Fruit fly (Drosophila melanogaster) whole organism, embryonic: Measurements from ENCODE around the gene CG10300.

Experiments used
- CG10209 ChIP-seq: fragments of 200-800 bp; sonication (Bioruptor generic); optimal IDR thresholded peaks from 3 replicates; lab custom pipeline; 2017; ENCODE audit warnings: missing biosample characterization, mild to moderate bottlenecking, missing genetic modification characterization, missing genetic modification reagents
- CG10979 ChIP-seq: fragments of 200-800 bp; sonication (Bioruptor generic); optimal IDR thresholded peaks from 2 replicates; lab custom pipeline; 2018; ENCODE audit warnings: missing biosample characterization, mild to moderate bottlenecking, missing genetic modification characterization, moderate library complexity
- CG12071 ChIP-seq: fragments of 200-800 bp; sonication (Bioruptor generic); optimal IDR thresholded peaks from 3 replicates; lab custom pipeline; 2018; ENCODE audit warnings: missing biosample characterization, mild to moderate bottlenecking, missing genetic modification characterization
- CG12155 ChIP-seq: fragments of 200-800 bp; sonication (Bioruptor generic); optimal IDR thresholded peaks from 3 replicates; lab custom pipeline; 2016; ENCODE audit warnings: missing biosample characterization, missing genetic modification characterization
- CG12744 ChIP-seq: fragments of 200-800 bp; sonication (Bioruptor generic); optimal IDR thresholded peaks from 2 replicates; lab custom pipeline; 2016; ENCODE audit warnings: missing biosample characterization, missing genetic modification characterization
- CG13123 ChIP-seq: fragments of 200-800 bp; sonication (Bioruptor generic); optimal IDR thresholded peaks from 2 replicates; lab custom pipeline; 2016; ENCODE audit warnings: missing biosample characterization, missing genetic modification characterization
- CG13624 ChIP-seq: fragments of 200-800 bp; sonication (Bioruptor generic); optimal IDR thresholded peaks from 2 replicates; lab custom pipeline; 2016; ENCODE audit warnings: missing biosample characterization, missing genetic modification characterization
- CG16815 ChIP-seq: fragments of 200-800 bp; sonication (Bioruptor generic); optimal IDR thresholded peaks from 3 replicates; lab custom pipeline; 2017; ENCODE audit warnings: missing biosample characterization, mild to moderate bottlenecking, missing genetic modification characterization
- CG17186 ChIP-seq: fragments of 200-800 bp; sonication (Bioruptor generic); optimal IDR thresholded peaks from 3 replicates; lab custom pipeline; 2017; ENCODE audit warnings: missing biosample characterization, missing genetic modification reagents, missing genetic modification characterization
- CG17359 ChIP-seq: fragments of 200-800 bp; sonication (Bioruptor generic); optimal IDR thresholded peaks from 3 replicates; lab custom pipeline; 2018; ENCODE audit warnings: missing biosample characterization, mild to moderate bottlenecking, missing genetic modification characterization, moderate library complexity
- CG17912 ChIP-seq: fragments of 200-800 bp; sonication (Bioruptor generic); optimal IDR thresholded peaks from 2 replicates; lab custom pipeline; 2018; ENCODE audit warnings: missing biosample characterization, mild to moderate bottlenecking, missing genetic modification characterization
- CG2889 ChIP-seq: fragments of 200-800 bp; sonication (Bioruptor generic); IDR thresholded peaks from 3 replicates; pipeline ENCODE4 v1.3.6; 2022; ENCODE audit warnings: missing biosample characterization, missing genetic modification characterization
- CG30431 ChIP-seq: fragments of 200-800 bp; sonication (Bioruptor generic); optimal IDR thresholded peaks from 2 replicates; lab custom pipeline; 2017; ENCODE audit warnings: missing biosample characterization, missing genetic modification characterization
- CG32532 ChIP-seq: fragments of 200-800 bp; sonication (Bioruptor generic); IDR thresholded peaks from 2 replicates; pipeline ENCODE4 v1.3.6; 2022; ENCODE audit warnings: missing biosample characterization, missing genetic modification characterization
- CG33557 ChIP-seq: fragments of 200-800 bp; sonication (Bioruptor generic); optimal IDR thresholded peaks from 2 replicates; lab custom pipeline; 2019; ENCODE audit warnings: missing biosample characterization, mild to moderate bottlenecking, missing genetic modification characterization, moderate library complexity
- CG4328 ChIP-seq: fragments of 200-800 bp; sonication (Bioruptor generic); optimal IDR thresholded peaks from 3 replicates; lab custom pipeline; 2017; ENCODE audit warnings: missing biosample characterization, missing genetic modification reagents, missing genetic modification characterization
- CG4360 ChIP-seq: fragments of 200-800 bp; sonication (Bioruptor generic); IDR thresholded peaks from 2 replicates; pipeline ENCODE4 v1.3.6; 2022; ENCODE audit warnings: missing biosample characterization, missing genetic modification characterization
- CG4424 ChIP-seq: fragments of 200-800 bp; sonication (Bioruptor generic); optimal IDR thresholded peaks from 3 replicates; lab custom pipeline; 2016; ENCODE audit warnings: missing biosample characterization, missing genetic modification characterization
- CG5180 ChIP-seq: fragments of 200-800 bp; sonication (Bioruptor generic); optimal IDR thresholded peaks from 3 replicates; lab custom pipeline; 2017; ENCODE audit warnings: missing biosample characterization, missing genetic modification characterization, mild to moderate bottlenecking, moderate library complexity, missing genetic modification reagents
- CG6175 ChIP-seq: fragments of 200-800 bp; sonication (Bioruptor generic); IDR thresholded peaks from 3 replicates; pipeline ENCODE4 v1.3.6; 2022; ENCODE audit warnings: missing biosample characterization, missing genetic modification characterization
- CHES-1-like ChIP-seq: fragments of 200-800 bp; sonication (Bioruptor generic); optimal IDR thresholded peaks from 2 replicates; lab custom pipeline; 2016; ENCODE audit warnings: missing biosample characterization, missing genetic modification characterization
- Fer1 ChIP-seq: fragments of 200-800 bp; sonication (Bioruptor generic); optimal IDR thresholded peaks from 2 replicates; lab custom pipeline; 2017; ENCODE audit warnings: missing biosample characterization, mild to moderate bottlenecking, missing genetic modification characterization
- Gug ChIP-seq: fragments of 200-800 bp; sonication (Bioruptor generic); IDR thresholded peaks from 4 replicates; pipeline ENCODE4 v1.3.6; 2022; ENCODE audit warnings: missing biosample characterization, missing genetic modification characterization
- H15 ChIP-seq: fragments of 200-800 bp; sonication (Bioruptor generic); IDR thresholded peaks from 3 replicates; pipeline ENCODE4 v1.3.6; 2022; ENCODE audit warnings: missing biosample characterization, missing genetic modification characterization
- Hr39 ChIP-seq: fragments of >200 bp; optimal IDR thresholded peaks from 2 replicates; lab custom pipeline; 2017
- NFAT ChIP-seq: fragments of 200-800 bp; sonication (Bioruptor generic); IDR thresholded peaks from 2 replicates; pipeline ENCODE4 v1.3.6; 2022; ENCODE audit warnings: missing biosample characterization, missing genetic modification characterization
- Nf-YA ChIP-seq: fragments of 200-800 bp; sonication (Bioruptor generic); IDR thresholded peaks from 2 replicates; pipeline ENCODE4 v1.3.6; 2022; ENCODE audit warnings: missing biosample characterization, missing genetic modification characterization
- Opbp ChIP-seq: fragments of 200-800 bp; sonication (Bioruptor generic); IDR thresholded peaks from 3 replicates; pipeline ENCODE4 v1.3.6; 2022; ENCODE audit warnings: missing biosample characterization, missing genetic modification characterization; ENCODE audit not compliant: partially characterized antibody
- Side ChIP-seq: fragments of 200-800 bp; sonication (Bioruptor generic); optimal IDR thresholded peaks from 2 replicates; lab custom pipeline; 2016; ENCODE audit warnings: missing biosample characterization, missing genetic modification characterization
- Sox100B ChIP-seq: fragments of 200-800 bp; sonication (Bioruptor generic); optimal IDR thresholded peaks from 3 replicates; lab custom pipeline; 2018; ENCODE audit warnings: missing biosample characterization, mild to moderate bottlenecking, missing genetic modification characterization
- Usf ChIP-seq: fragments of 200-800 bp; sonication (Bioruptor generic); optimal IDR thresholded peaks from 2 replicates; lab custom pipeline; 2017; ENCODE audit warnings: missing genotype, missing biosample characterization, missing genetic modification characterization
- YL-1 ChIP-seq: fragments of 200-800 bp; sonication (Bioruptor generic); optimal IDR thresholded peaks from 3 replicates; lab custom pipeline; 2017; ENCODE audit warnings: missing biosample characterization, mild to moderate bottlenecking, missing genetic modification characterization
- aop ChIP-seq: fragments of 200-800 bp; sonication (Bioruptor generic); IDR thresholded peaks from 2 replicates; pipeline ENCODE4 v1.3.6; 2022; ENCODE audit warnings: missing biosample characterization, missing genetic modification characterization
- bsh ChIP-seq, 2 experiments: fragments of 200-800 bp; sonication (Bioruptor generic); optimal IDR thresholded peaks; 2 replicates each; lab custom pipeline; 2017 to 2018; ENCODE audit warnings: mild to moderate bottlenecking in 2 of 2, missing biosample characterization in 2 of 2, missing genetic modification characterization in 2 of 2, moderate library complexity in 1 of 2
- chm ChIP-seq: fragments of 200-800 bp; sonication (Bioruptor generic); IDR thresholded peaks from 2 replicates; pipeline ENCODE4 v1.3.6; 2022; ENCODE audit warnings: missing biosample characterization, missing genetic modification characterization
- ci ChIP-seq: fragments of 200-800 bp; sonication (Bioruptor generic); IDR thresholded peaks from 3 replicates; pipeline ENCODE4 v1.3.6; 2022; ENCODE audit warnings: missing biosample characterization, missing genetic modification characterization
- exex ChIP-seq: fragments of 200-800 bp; sonication (Bioruptor generic); optimal IDR thresholded peaks from 4 replicates; lab custom pipeline; 2018; ENCODE audit warnings: missing biosample characterization, mild to moderate bottlenecking, missing genetic modification characterization, moderate library complexity
- her ChIP-seq: fragments of 200-800 bp; sonication (Bioruptor generic); optimal IDR thresholded peaks from 2 replicates; lab custom pipeline; 2016; ENCODE audit warnings: missing biosample characterization, missing genetic modification characterization
- hkb ChIP-seq, 2 experiments: fragments of 200-800 bp in 1 of 2; fragments of >200 bp in 1 of 2; sonication (Bioruptor generic) in 1 of 2; IDR thresholded peaks in 1 of 2; optimal IDR thresholded peaks in 1 of 2; 2 replicates each; pipeline versions ENCODE4 v1.3.6 to Lab custom; 2017 to 2022; ENCODE audit warnings: missing biosample characterization in 1 of 2, missing genetic modification characterization in 1 of 2
- inv ChIP-seq: fragments of 200-800 bp; sonication (Bioruptor generic); IDR thresholded peaks from 2 replicates; pipeline ENCODE4 v1.3.6; 2022; ENCODE audit warnings: missing biosample characterization, missing genetic modification characterization; ENCODE audit not compliant: partially characterized antibody
- jing ChIP-seq: fragments of 200-800 bp; sonication (Bioruptor generic); optimal IDR thresholded peaks from 2 replicates; lab custom pipeline; 2018; ENCODE audit warnings: missing biosample characterization, mild to moderate bottlenecking, missing genetic modification characterization
- luna ChIP-seq: fragments of 200-800 bp; sonication (Bioruptor generic); optimal IDR thresholded peaks from 2 replicates; lab custom pipeline; 2016; ENCODE audit warnings: missing biosample characterization, missing genetic modification characterization
- oc ChIP-seq: fragments of 200-800 bp; sonication (Bioruptor generic); optimal IDR thresholded peaks from 2 replicates; lab custom pipeline; 2018; ENCODE audit warnings: missing biosample characterization, mild to moderate bottlenecking, missing genetic modification characterization, moderate library complexity
- otp ChIP-seq: fragments of 200-800 bp; sonication (Bioruptor generic); IDR thresholded peaks from 3 replicates; pipeline ENCODE4, ENCODE4 v1.3.6; 2022; ENCODE audit warnings: missing biosample characterization, missing genetic modification characterization
- ro ChIP-seq: fragments of 200-800 bp; sonication (Bioruptor generic); IDR thresholded peaks from 2 replicates; pipeline ENCODE4 v1.3.6; 2022; ENCODE audit warnings: missing biosample characterization, missing genetic modification characterization
- tap ChIP-seq: fragments of 200-800 bp; optimal IDR thresholded peaks from 3 replicates; lab custom pipeline; 2019; ENCODE audit warnings: missing biosample characterization, mild to moderate bottlenecking, missing genetic modification characterization, moderate library complexity
- tx ChIP-seq: fragments of 200-800 bp; sonication (Bioruptor generic); optimal IDR thresholded peaks from 2 replicates; lab custom pipeline; 2016; ENCODE audit warnings: missing biosample characterization, missing genetic modification characterization
- usp ChIP-seq: fragments of >200 bp; optimal IDR thresholded peaks from 2 replicates; lab custom pipeline; 2017; ENCODE audit warnings: missing biosample characterization, missing genetic modification characterization
- wdn ChIP-seq: fragments of 200-800 bp; sonication (Bioruptor generic); IDR thresholded peaks from 2 replicates; pipeline ENCODE4 v1.3.6; 2022; ENCODE audit warnings: missing biosample characterization, missing genetic modification characterization

Gene CG10300

dm6 chr3R:23757912-23758607 is 46.7 kb downstream of the CG10300 start, which contains the start of the genes PTPMT1 and Hrd3 (continued):
- TF ChIP-seq Side (GFP tag; lab: Kevin White, UChicago) (peak; percentile 96), jing (GFP tag; lab: Kevin White, UChicago) (peak; percentile 93), aop (GFP tag; lab: Robert Waterston, UW) (0 out of 2 replicates have a peak, but pooled peaks have one; percentile 27), CG4360 (peak; percentile 65), ci (peak; percentile 94), Hr39 (lab: Kevin White, UChicago) (no peak), Nf-YA (GFP tag; lab: Robert Waterston, UW) (peak; percentile 83), CG13624 (peak; percentile 98), Usf (GFP tag; lab: Kevin White, UChicago) (peak; percentile 99), tx (GFP tag; lab: Kevin White, UChicago) (peak; percentile 97), bsh (GFP tag; optimal IDR thresholded peaks at IDR 0.05; lab: Kevin White, UChicago) (peak; percentile 97 to 98), Opbp (GFP tag; lab: Robert Waterston, UW) (no peak), Fer1 (GFP tag; lab: Kevin White, UChicago) (peak; percentile 98), oc (tag; lab: Kevin White, UChicago) (peak; percentile 93), Gug (peak; percentile 98), CG17186 (peak; percentile 93), Sox100B (GFP tag; lab: Kevin White, UChicago) (peak; percentile 100), usp (GFP tag; lab: Kevin White, UChicago) (no peak), YL-1 (peak; percentile 99), her (GFP tag; lab: Kevin White, UChicago) (peak; percentile 90), CG12071 (GFP tag; lab: Kevin White, UChicago) (peak; percentile 91), CG16815 (peak; percentile 99), H15 (GFP tag; lab: Robert Waterston, UW) (peak; percentile 92), CG32532 (peak; percentile 96), wdn (peak; percentile 89), CHES-1-like (peak; percentile 97), CG12155 (GFP tag; lab: Kevin White, UChicago) (peak; percentile 97), chm (GFP tag; lab: Robert Waterston, UW) (peak; percentile 91), inv (GFP tag; lab: Robert Waterston, UW) (0 out of 2 replicates have a peak, but pooled peaks have one; percentile 9), CG10979 (peak; percentile 98), tap (peak; percentile 96), luna (peak; percentile 82), CG17912 (GFP tag; lab: Kevin White, UChicago) (peak; percentile 86), exex (tag; lab: Kevin White, UChicago) (peak; percentile 90), otp (GFP tag; lab: Robert Waterston, UW) (peak; percentile 94; the same call in 2 of the 3 replicates), ro (GFP tag; lab: Robert Waterston, UW) (peak; percentile 88), CG12744 (GFP tag; lab: Kevin White, UChicago) (peak; percentile 97), CG6175 (GFP tag; lab: Robert Waterston, UW) (peak; percentile 87), CG4424 (GFP tag; lab: Kevin White, UChicago) (peak; percentile 99), CG10209 (peak; percentile 99), CG17359 (tag; lab: Kevin White, UChicago) (peak; percentile 98), CG2889 (GFP tag; lab: Robert Waterston, UW) (peak; percentile 91), CG30431 (GFP tag; lab: Kevin White, UChicago) (peak; percentile 98), hkb (optimal IDR thresholded peaks at IDR 0.05; lab: Kevin White, UChicago) (peak; percentile 69), hkb (GFP tag; IDR thresholded peaks at IDR 0.05; lab: Robert Waterston, UW) (peak; percentile 96), CG4328 (GFP tag; lab: Kevin White, UChicago) (peak; percentile 99), NFAT (GFP tag; lab: Robert Waterston, UW) (no peak; the same call in none of the 2 replicates), CG33557 (GFP tag; lab: Kevin White, UChicago) (peak; percentile 98), CG13123 (GFP tag; lab: Kevin White, UChicago) (peak; percentile 96), CG5180 (GFP tag; lab: Kevin White, UChicago) (peak; percentile 92)
